Fruit fly (Drosophila melanogaster) whole organism: Measurements from ENCODE around the gene D1.

ENCODE experiments used
- CG8478 ChIP-seq: fragments of >200 bp; optimal IDR thresholded peaks from 2 replicates; lab custom pipeline; 2018; ENCODE audit warnings: inconsistent platforms
- Dll ChIP-seq: fragments of >200 bp; optimal IDR thresholded peaks from 2 replicates; lab custom pipeline; 2017
- EcR ChIP-seq, 2 experiments: fragments of >200 bp; optimal IDR thresholded peaks; 2 replicates each; lab custom pipeline; 2017; ENCODE audit warnings: missing biosample characterization in 2 of 2, missing genetic modification characterization in 2 of 2, missing genetic modification reagents in 2 of 2
- pan ChIP-seq: fragments of >200 bp; optimal IDR thresholded peaks from 2 replicates; lab custom pipeline; 2017
- psq ChIP-seq: fragments of >200 bp; optimal IDR thresholded peaks from 2 replicates; lab custom pipeline; 2017
- usp ChIP-seq: fragments of >200 bp; optimal IDR thresholded peaks from 2 replicates; lab custom pipeline; 2017; ENCODE audit warnings: missing biosample characterization, missing genetic modification characterization, mixed read lengths

The D1 gene

dm6 chr3R:9229996-9230601 lies 10.4 kb downstream of the D1 start:
- TF ChIP-seq CG8478 (lab: Kevin White, UChicago) (no peak), usp (GFP tag; lab: Kevin White, UChicago) (no peak)

dm6 chr3R:9229075-9229835 lies 11.2 kb downstream of the D1 start:
- no peak for TF ChIP-seq pan
- peak; percentile 35 for TF ChIP-seq psq (lab: Kevin White, UChicago)
- peak; percentile 18 to 84 for TF ChIP-seq EcR (GFP tag; optimal IDR thresholded peaks at IDR 0.05; lab: Kevin White, UChicago)
- TF ChIP-seq usp (GFP tag; lab: Kevin White, UChicago), result no peak
- TF ChIP-seq Dll, result peak; percentile 54
- no peak for TF ChIP-seq CG8478 (lab: Kevin White, UChicago)

- TF ChIP-seq CG8478 (lab: Kevin White, UChicago), result no peak
- no peak for TF ChIP-seq pan
- TF ChIP-seq usp (GFP tag; lab: Kevin White, UChicago), result no peak
These were observed 12.5 kb downstream of the D1 start for dm6 chr3R:9227944-9228343.

dm6 chr3R:9227330-9227729 lies 13.1 kb downstream of the D1 start:
- TF ChIP-seq psq (lab: Kevin White, UChicago) (no peak), pan (no peak), usp (GFP tag; lab: Kevin White, UChicago) (no peak), EcR (GFP tag; optimal IDR thresholded peaks at IDR 0.05; lab: Kevin White, UChicago) (no peak), Dll (no peak), CG8478 (lab: Kevin White, UChicago) (no peak)

dm6 chr3R:9226701-9227313 lies 13.6 kb downstream of the D1 start:
- TF ChIP-seq pan, result no peak
- peak; percentile 13 for TF ChIP-seq CG8478 (lab: Kevin White, UChicago)
- TF ChIP-seq Dll, result peak; percentile 79

- TF ChIP-seq pan (no peak), psq (lab: Kevin White, UChicago) (no peak), EcR (GFP tag; optimal IDR thresholded peaks at IDR 0.05; lab: Kevin White, UChicago) (no peak), Dll (no peak), usp (GFP tag; lab: Kevin White, UChicago) (no peak)
These were observed 14.3 kb downstream of the D1 start for dm6 chr3R:9226146-9226545.

- TF ChIP-seq EcR (GFP tag; optimal IDR thresholded peaks at IDR 0.05; lab: Kevin White, UChicago) (no peak), psq (lab: Kevin White, UChicago) (no peak)
These were observed 15.6 kb downstream of the D1 start for dm6 chr3R:9224807-9225206.

dm6 chr3R:9222355-9222754 lies 18.1 kb downstream of the D1 start:
- no peak for TF ChIP-seq CG8478 (lab: Kevin White, UChicago)
- no peak for TF ChIP-seq usp (GFP tag; lab: Kevin White, UChicago)
- no peak for TF ChIP-seq Dll
- no peak for TF ChIP-seq pan
- no peak for TF ChIP-seq EcR (GFP tag; optimal IDR thresholded peaks at IDR 0.05; lab: Kevin White, UChicago)
- no peak for TF ChIP-seq psq (lab: Kevin White, UChicago)

- TF ChIP-seq EcR (GFP tag; optimal IDR thresholded peaks at IDR 0.05; lab: Kevin White, UChicago) (no peak), usp (GFP tag; lab: Kevin White, UChicago) (no peak), pan (no peak), CG8478 (lab: Kevin White, UChicago) (no peak), psq (lab: Kevin White, UChicago) (no peak)
These were observed 20.2 kb downstream of the D1 start for dm6 chr3R:9220064-9220864.

- peak in 1 of 2 experiments; percentile 24 for TF ChIP-seq EcR (GFP tag; optimal IDR thresholded peaks at IDR 0.05; lab: Kevin White, UChicago)
- no peak for TF ChIP-seq pan
- no peak for TF ChIP-seq psq (lab: Kevin White, UChicago)
- no peak for TF ChIP-seq CG8478 (lab: Kevin White, UChicago)
These were observed 22.8 kb downstream of the D1 start for dm6 chr3R:9217607-9218006.

- no peak for TF ChIP-seq psq (lab: Kevin White, UChicago)
These were observed 24.9 kb downstream of the D1 start for dm6 chr3R:9215551-9215950.

dm6 chr3R:9214235-9214634 lies 26.2 kb downstream of the D1 start:
- TF ChIP-seq CG8478 (lab: Kevin White, UChicago) (no peak), usp (GFP tag; lab: Kevin White, UChicago) (no peak), pan (no peak), Dll (no peak), psq (lab: Kevin White, UChicago) (no peak), EcR (GFP tag; optimal IDR thresholded peaks at IDR 0.05; lab: Kevin White, UChicago) (no peak)
